Worm (Caenorhabditis elegans): ENCODE data around the gene rsp-6.

DNA sequence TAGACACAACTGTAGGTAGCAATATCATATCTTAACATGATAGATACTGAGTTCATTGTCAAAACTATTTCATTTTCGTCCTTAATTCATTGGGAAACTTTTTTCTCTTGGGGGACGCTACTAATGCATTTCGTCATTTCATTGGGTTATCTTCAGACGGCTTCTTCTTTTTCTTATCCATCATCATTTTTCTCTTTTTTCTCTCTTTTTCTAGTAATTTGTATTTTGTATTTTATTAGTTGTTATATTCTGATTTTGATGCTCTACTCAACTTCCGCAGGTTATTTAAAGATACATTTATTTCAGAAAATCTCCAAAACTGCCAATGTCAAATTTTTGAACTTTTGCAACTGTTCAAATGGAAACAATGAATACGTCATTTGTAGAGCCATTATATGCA is 47.5 kb downstream of the rsp-6 start, which contains the start of gene npr-35:
- no peak for TF ChIP-seq unc-62 (GFP tag; optimal IDR thresholded peaks at IDR 0.05)
- TF ChIP-seq ztf-11 (tag; optimal IDR thresholded peaks at IDR 0.05), result no peak
